Worm (Caenorhabditis elegans): ENCODE data around the gene C06E1.7.

Gene C06E1.7

DNA sequence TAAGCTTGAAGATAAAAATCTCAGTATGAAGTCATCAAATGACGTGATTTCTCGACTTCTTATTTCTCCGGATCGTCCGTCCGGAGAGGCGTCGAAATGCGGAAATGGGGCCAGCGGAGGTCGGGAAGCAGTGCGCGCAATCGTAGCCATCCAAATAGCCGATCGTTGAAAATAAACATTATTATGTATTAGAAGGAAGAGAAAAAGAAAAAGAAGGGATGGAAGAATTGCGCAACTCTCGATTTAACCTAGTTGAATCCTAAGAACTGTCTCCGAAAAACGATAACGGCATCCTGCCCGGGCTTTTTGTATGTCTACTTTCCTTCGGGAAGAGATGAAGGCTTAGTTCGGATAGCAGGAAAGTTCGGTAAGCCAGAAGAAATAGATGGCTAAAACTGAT is 8.6 kb upstream of the C06E1.7 start:
- TF ChIP-seq unc-62 (GFP tag; optimal IDR thresholded peaks at IDR 0.05): no peak

ce11 chrIII:8598961-8599360 is 5.4 kb upstream of the C06E1.7 start:
- no peak for TF ChIP-seq unc-62 (GFP tag; optimal IDR thresholded peaks at IDR 0.05)

DNA sequence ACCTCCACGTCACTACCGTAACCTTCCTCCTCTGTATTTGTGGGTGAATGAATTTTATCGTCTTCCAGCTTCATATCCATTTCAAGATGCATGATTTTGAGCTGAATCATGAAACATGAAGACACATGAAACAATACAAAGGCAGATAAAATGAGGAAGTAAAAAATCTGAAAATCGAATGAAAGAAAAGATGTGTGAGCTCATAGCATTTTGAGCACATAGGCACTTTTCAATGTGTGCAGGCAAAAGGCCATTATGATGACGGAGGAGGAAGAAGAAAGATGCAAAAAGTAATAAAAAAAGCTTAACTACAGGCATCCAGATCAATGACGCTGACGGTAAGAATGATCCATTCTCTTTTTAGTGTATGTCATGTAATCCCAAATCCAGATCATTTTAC is 4.2 kb upstream of the C06E1.7 start, which contains the start of gene ztf-30:
Gene ztf-30, minus strand, starts transcription at position 101 of the 400 bp plus-strand sequence.
- TF ChIP-seq unc-62 (GFP tag; optimal IDR thresholded peaks at IDR 0.05): no peak

DNA sequence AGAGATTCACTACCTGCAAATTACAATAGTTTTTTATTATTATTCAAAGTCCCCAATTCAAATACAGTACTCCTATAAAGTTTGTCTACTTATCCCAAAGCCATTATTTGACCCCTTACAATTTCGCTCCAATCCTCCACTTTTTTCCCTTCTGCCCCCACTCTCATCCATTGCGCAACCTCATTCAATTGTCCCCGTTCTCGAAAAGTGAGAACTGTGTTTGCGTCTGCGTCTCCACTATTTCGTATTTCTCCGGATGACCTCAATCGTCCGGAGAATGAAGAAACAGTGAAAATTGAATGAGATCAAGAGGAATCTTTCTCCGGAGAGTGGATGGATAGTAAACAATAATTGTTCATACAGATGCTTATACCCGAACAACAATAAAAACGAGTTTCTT is 3.2 kb upstream of the C06E1.7 start:
- TF ChIP-seq unc-62 (GFP tag; optimal IDR thresholded peaks at IDR 0.05): no peak

DNA sequence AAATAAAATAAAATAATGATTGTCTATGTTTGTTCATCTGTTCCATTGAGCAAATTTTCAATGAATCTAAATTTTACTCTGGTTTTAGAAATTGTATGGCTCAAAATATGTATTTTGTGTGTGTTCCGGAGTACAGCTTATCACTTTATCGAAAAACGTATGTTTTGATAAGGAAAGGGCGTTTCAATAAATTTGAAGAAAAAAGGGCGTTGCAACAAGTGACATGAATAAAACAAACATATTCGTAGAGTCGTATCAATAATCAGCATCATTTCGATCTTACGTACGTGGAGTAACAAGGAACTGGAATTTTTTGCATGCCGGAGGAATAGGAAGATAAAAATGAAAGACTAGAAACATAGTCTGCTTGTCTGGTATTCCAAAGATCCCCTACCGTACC is 568 bp upstream of the C06E1.7 start:
- no peak for TF ChIP-seq unc-62 (GFP tag; optimal IDR thresholded peaks at IDR 0.05)

ce11 chrIII:8590882-8591281 is 2.6 kb downstream of the C06E1.7 start, which contains the start of gene fipr-16:
Gene fipr-16, minus strand, starts transcription at chrIII:8590982.
- no peak for TF ChIP-seq unc-62 (GFP tag; optimal IDR thresholded peaks at IDR 0.05)

DNA sequence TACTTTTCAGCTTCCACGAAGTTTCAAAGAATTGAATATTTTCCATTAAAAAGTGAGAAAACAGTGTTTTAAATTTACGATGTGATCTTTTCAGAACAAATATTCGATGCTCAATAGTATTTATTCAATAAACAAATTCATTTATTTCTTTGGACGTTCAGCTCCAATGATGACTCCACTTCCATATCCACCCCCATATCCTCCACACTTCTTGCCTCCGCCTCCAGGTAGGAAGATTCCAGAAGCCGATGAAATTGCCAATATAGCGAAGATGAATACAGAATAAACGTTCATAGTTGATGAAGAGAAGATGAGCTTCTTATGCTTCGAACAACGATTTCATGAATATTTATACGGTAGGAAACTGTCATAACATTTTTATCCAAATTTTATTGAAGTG is 4.3 kb downstream of the C06E1.7 start, which contains the start of gene fip-3:
Gene fip-3, minus strand, starts transcription at position 294 of the 400 bp plus-strand sequence.
- TF ChIP-seq unc-62 (GFP tag; optimal IDR thresholded peaks at IDR 0.05): no peak

ce11 chrIII:8588592-8589153 is 4.8 kb downstream of the C06E1.7 start, which contains the start of gene glr-1:
Gene glr-1, minus strand, starts transcription at chrIII:8588642.
- no peak for TF ChIP-seq unc-62 (GFP tag; optimal IDR thresholded peaks at IDR 0.05)

- no peak for TF ChIP-seq unc-62 (GFP tag; optimal IDR thresholded peaks at IDR 0.05)
Observed at ce11 chrIII:8580802-8581201, 12.7 kb downstream of the C06E1.7 start, which contains the start of gene doxa-1. Gene doxa-1, plus strand, starts transcription at chrIII:8581102.

- no peak for TF ChIP-seq unc-62 (GFP tag; optimal IDR thresholded peaks at IDR 0.05)
Observed at ce11 chrIII:8579367-8579766, 14.2 kb downstream of the C06E1.7 start.

ce11 chrIII:8578381-8578780 is 15.1 kb downstream of the C06E1.7 start:
- TF ChIP-seq unc-62 (GFP tag; optimal IDR thresholded peaks at IDR 0.05): no peak

- TF ChIP-seq unc-62 (GFP tag; optimal IDR thresholded peaks at IDR 0.05): no peak
Observed at ce11 chrIII:8577534-8577933, 16.0 kb downstream of the C06E1.7 start.

- TF ChIP-seq unc-62 (GFP tag; optimal IDR thresholded peaks at IDR 0.05): no peak
Observed at ce11 chrIII:8575359-8576101, 18.0 kb downstream of the C06E1.7 start.

DNA sequence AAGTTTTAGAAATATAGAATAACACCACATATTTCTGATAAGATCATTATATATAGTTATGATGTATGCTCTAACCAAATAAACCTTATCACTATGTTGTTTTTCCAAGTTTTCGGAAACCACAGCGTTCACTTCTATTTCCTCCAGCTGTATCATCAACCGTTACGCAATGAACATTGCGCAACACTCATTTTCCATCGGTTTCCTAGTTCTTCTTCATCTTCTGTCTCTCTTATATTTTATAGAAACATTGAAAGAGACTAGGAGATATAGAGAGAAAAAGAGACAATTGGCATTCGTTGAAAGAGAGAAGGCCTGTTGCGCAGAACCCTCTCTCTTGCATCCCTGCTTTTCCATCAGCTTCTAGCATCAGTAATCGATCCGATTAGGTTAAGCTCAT is 19.2 kb downstream of the C06E1.7 start:
- TF ChIP-seq unc-62 (GFP tag; optimal IDR thresholded peaks at IDR 0.05): no peak

DNA sequence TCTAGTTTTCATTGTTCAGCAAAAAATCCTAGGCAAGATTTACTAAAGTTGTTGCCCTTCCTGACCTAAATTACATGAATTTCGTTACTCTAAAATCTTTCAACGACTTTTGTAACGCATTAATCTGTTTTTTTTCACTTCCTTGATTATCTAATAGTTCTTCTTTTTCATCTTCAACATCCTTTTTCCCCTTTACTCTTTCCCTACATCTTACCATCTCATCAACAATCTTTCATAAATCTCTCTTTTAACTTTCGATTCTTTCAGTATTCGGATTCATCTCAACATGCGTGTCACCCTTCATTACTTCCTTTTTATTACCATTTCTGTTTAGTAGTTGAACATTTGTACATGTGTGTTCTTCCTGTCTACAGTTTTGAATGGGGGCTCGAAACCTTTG is 19.7 kb downstream of the C06E1.7 start:
- no peak for TF ChIP-seq unc-62 (GFP tag; optimal IDR thresholded peaks at IDR 0.05)

DNA sequence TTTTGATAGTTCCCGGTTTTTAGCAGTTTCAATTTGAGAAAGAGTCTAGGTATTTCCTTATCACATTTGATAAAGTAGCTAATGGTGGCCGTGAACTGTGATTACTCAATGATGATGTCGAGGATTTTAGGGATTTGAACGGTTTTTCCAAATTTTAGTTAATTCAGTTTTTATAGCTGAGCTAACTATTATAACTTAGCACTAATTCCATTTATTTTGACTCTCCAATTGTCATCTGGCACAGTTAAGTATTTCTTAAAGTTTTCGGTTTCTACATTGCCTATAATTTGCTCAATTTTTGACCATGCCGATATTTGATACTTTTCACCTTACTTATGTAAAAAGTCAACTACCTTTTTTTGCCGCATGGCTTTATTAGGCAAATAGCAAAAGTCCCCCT is 20.2 kb downstream of the C06E1.7 start:
- no peak for TF ChIP-seq unc-62 (GFP tag; optimal IDR thresholded peaks at IDR 0.05)

- TF ChIP-seq unc-62 (GFP tag; optimal IDR thresholded peaks at IDR 0.05): no peak
Observed at ce11 chrIII:8571845-8572244, 21.7 kb downstream of the C06E1.7 start.
